Worm (Caenorhabditis elegans): ENCODE measurements around the gene pyk-2.

pyk-2 gene

DNA sequence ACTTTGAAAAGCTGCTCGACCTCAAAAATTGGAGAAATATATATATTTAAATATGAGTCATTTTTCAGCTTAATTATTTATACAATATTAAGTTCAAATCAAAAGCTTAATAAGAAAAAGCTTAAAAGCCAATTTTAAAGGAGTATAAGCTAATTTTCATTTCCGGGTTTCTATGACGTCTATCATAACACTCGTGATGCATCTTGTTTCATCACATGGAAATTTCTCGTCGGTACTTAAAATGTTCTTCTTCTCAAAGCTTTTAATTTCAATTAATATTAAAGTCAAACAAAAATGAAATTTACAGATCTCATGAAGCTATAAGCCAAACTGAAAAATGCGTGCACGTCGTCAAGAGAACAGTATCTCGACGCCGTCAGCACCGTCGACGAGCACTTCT is 10.1 kb downstream of the pyk-2 start, which contains the start of gene rbr-2:
Gene rbr-2 (plus strand): TSS at position 301 of the 400 bp plus-strand sequence.
- TF ChIP-seq K02D7.2 (tag; optimal IDR thresholded peaks at IDR 0.05) (no peak), hlh-30 (tag; optimal IDR thresholded peaks at IDR 0.05; ENCODE audit: insufficient read depth) (no peak), unc-42 (tag; optimal IDR thresholded peaks at IDR 0.05) (no peak), Y22D7AL.16 (tag; optimal IDR thresholded peaks at IDR 0.05) (no peak), npax-4 (tag; optimal IDR thresholded peaks at IDR 0.05) (no peak), lim-6 (tag; optimal IDR thresholded peaks at IDR 0.05) (no peak), pax-1 (tag; optimal IDR thresholded peaks at IDR 0.05) (no peak), ceh-48 (tag; optimal IDR thresholded peaks at IDR 0.05) (no peak), fkh-6 (tag; optimal IDR thresholded peaks at IDR 0.05) (no peak)

DNA sequence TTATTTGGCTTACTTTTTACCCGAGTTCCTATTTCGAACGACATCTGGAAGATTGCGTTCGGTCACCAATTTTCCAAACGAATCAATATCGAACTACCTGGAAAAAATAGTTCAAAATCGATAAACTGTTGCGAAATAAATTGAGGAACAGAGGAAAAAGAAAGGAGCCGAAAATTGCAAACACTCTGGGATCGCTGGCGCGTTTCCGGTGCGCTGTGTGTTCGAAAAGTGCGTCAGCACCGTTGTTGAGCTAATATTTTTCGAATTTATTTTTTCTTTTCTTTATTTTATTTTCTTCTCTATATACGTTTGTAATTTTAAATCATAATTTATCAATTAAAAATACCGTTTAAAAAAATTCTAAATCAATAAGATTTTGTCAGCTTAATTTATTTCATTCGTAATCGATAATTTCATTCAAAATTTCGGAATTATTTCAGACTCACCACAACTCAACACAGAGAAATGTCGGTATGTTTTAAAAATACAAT is 23.4 kb downstream of the pyk-2 start, which contains the start of the genes dnc-1 and lsm-7:
Gene dnc-1 (minus strand): TSS at position 142 of the 491 bp plus-strand sequence.
Gene lsm-7 (plus strand): TSS at position 441 of the 491 bp plus-strand sequence.
- no peak for TF ChIP-seq elt-4 (tag; optimal IDR thresholded peaks at IDR 0.05)
- TF ChIP-seq npax-4 (tag; optimal IDR thresholded peaks at IDR 0.05), result no peak
- TF ChIP-seq pha-2 (tag; optimal IDR thresholded peaks at IDR 0.05), result no peak
- TF ChIP-seq pax-1 (tag; optimal IDR thresholded peaks at IDR 0.05), result no peak
- peak; percentile 11 for TF ChIP-seq T23F11.4 (GFP tag; optimal IDR thresholded peaks at IDR 0.05)
- TF ChIP-seq elt-2 (tag; optimal IDR thresholded peaks at IDR 0.05), result peak; percentile 37
- no peak for TF ChIP-seq unc-55 (GFP tag; optimal IDR thresholded peaks at IDR 0.05)
- no peak for TF ChIP-seq C08G9.2 (tag; optimal IDR thresholded peaks at IDR 0.05)
- peak; percentile 20 for TF ChIP-seq ceh-31 (tag; optimal IDR thresholded peaks at IDR 0.05)
- no peak for TF ChIP-seq syd-9 (tag; optimal IDR thresholded peaks at IDR 0.05)
- peak; percentile 35 for TF ChIP-seq tbx-2 (tag; optimal IDR thresholded peaks at IDR 0.05)
- TF ChIP-seq pha-4 (tag; optimal IDR thresholded peaks at IDR 0.05), result no peak
- TF ChIP-seq hlh-13 (GFP tag; optimal IDR thresholded peaks at IDR 0.05), result no peak
- no peak for TF ChIP-seq ama-1 (optimal IDR thresholded peaks at IDR 0.05)
- TF ChIP-seq dve-1 (tag; optimal IDR thresholded peaks at IDR 0.05), result no peak
- no peak for TF ChIP-seq ceh-2 (tag; optimal IDR thresholded peaks at IDR 0.05)
- no peak for TF ChIP-seq ztf-16 (tag; optimal IDR thresholded peaks at IDR 0.05)
- TF ChIP-seq madf-2 (tag; optimal IDR thresholded peaks at IDR 0.05), result no peak
- no peak for TF ChIP-seq ceh-30 (tag; optimal IDR thresholded peaks at IDR 0.05)
- no peak for TF ChIP-seq F13H6.1 (tag; optimal IDR thresholded peaks at IDR 0.05)
- TF ChIP-seq ceh-6 (GFP tag; optimal IDR thresholded peaks at IDR 0.05), result no peak
- TF ChIP-seq K02D7.2 (tag; optimal IDR thresholded peaks at IDR 0.05), result no peak
- no peak for TF ChIP-seq eyg-1 (tag; optimal IDR thresholded peaks at IDR 0.05)
- TF ChIP-seq K09A11.1 (tag; optimal IDR thresholded peaks at IDR 0.05; ENCODE audit: insufficient read depth), result peak; percentile 16
- no peak for TF ChIP-seq fkh-6 (tag; optimal IDR thresholded peaks at IDR 0.05)
- TF ChIP-seq ahr-1 (tag; optimal IDR thresholded peaks at IDR 0.05), result no peak
- TF ChIP-seq ceh-45 (GFP tag; IDR thresholded peaks at IDR 0.05), result no peak
- no peak for TF ChIP-seq ceh-34 (tag; optimal IDR thresholded peaks at IDR 0.05)
- no peak for TF ChIP-seq C38D4.7 (GFP tag; optimal IDR thresholded peaks at IDR 0.05)
- TF ChIP-seq gmeb-2 (tag; optimal IDR thresholded peaks at IDR 0.05), result no peak
- TF ChIP-seq ttx-3 (tag; optimal IDR thresholded peaks at IDR 0.05), result no peak
- TF ChIP-seq hlh-15 (tag; optimal IDR thresholded peaks at IDR 0.05), result no peak
- no peak for TF ChIP-seq pag-3 (tag; optimal IDR thresholded peaks at IDR 0.05; ENCODE audit: borderline replicate concordance)
- no peak for TF ChIP-seq pros-1 (tag; optimal IDR thresholded peaks at IDR 0.05)
- TF ChIP-seq ceh-9 (tag; optimal IDR thresholded peaks at IDR 0.05), result no peak
- TF ChIP-seq ceh-48 (tag; optimal IDR thresholded peaks at IDR 0.05), result peak; percentile 36
- no peak for TF ChIP-seq sdc-2 (tag; optimal IDR thresholded peaks at IDR 0.05)
- peak; percentile 32 for TF ChIP-seq nfya-1 (tag; optimal IDR thresholded peaks at IDR 0.05)
- no peak for TF ChIP-seq ceh-22 (tag; optimal IDR thresholded peaks at IDR 0.05)
- peak; percentile 8 for TF ChIP-seq unc-42 (tag; optimal IDR thresholded peaks at IDR 0.05)
- no peak for TF ChIP-seq unc-86 (tag; optimal IDR thresholded peaks at IDR 0.05)
- no peak for TF ChIP-seq che-1 (tag; optimal IDR thresholded peaks at IDR 0.05)
- TF ChIP-seq ceh-19 (GFP tag; optimal IDR thresholded peaks at IDR 0.05), result no peak
- TF ChIP-seq fkh-10 (GFP tag; optimal IDR thresholded peaks at IDR 0.05), result no peak
- no peak for TF ChIP-seq lin-11 (tag; optimal IDR thresholded peaks at IDR 0.05)
- TF ChIP-seq sox-2 (GFP tag; IDR thresholded peaks at IDR 0.05), result no peak
- TF ChIP-seq odd-2 (tag; optimal IDR thresholded peaks at IDR 0.05), result no peak
- TF ChIP-seq ref-2 (tag; optimal IDR thresholded peaks at IDR 0.05), result no peak

All from whole organism, late embryonic.